Worm (Caenorhabditis elegans) whole organism, late embryonic: ENCODE results near the gene T05A8.2.

Source experiments
- C08G9.2 ChIP-seq: sonication (generic microtip); optimal IDR thresholded peaks from 2 replicates; lab custom pipeline; 2016; ENCODE audit warnings: mild to moderate bottlenecking, missing genetic modification characterization, moderate library complexity, missing compliant biosample characterization
- F13H6.1 ChIP-seq: sonication (generic microtip); optimal IDR thresholded peaks from 2 replicates; lab custom pipeline; 2016; ENCODE audit warnings: missing genetic modification characterization, missing compliant biosample characterization
- T23F11.4 ChIP-seq: fragments of 200-800 bp; sonication (Bioruptor generic); optimal IDR thresholded peaks from 2 replicates; lab custom pipeline; 2018; ENCODE audit warnings: mild to moderate bottlenecking, missing genetic modification characterization, missing compliant biosample characterization
- ceh-9 ChIP-seq: sonication (generic microtip); optimal IDR thresholded peaks from 2 replicates; lab custom pipeline; 2016; ENCODE audit warnings: mild to moderate bottlenecking, missing genetic modification characterization, inconsistent platforms, missing compliant biosample characterization
- fkh-6 ChIP-seq: sonication (generic microtip); optimal IDR thresholded peaks from 2 replicates; lab custom pipeline; 2016; ENCODE audit warnings: missing genetic modification characterization, missing compliant biosample characterization
- nfya-1 ChIP-seq: sonication (generic microtip); optimal IDR thresholded peaks from 2 replicates; lab custom pipeline; 2017; ENCODE audit warnings: missing genetic modification characterization, mild to moderate bottlenecking, missing compliant biosample characterization, antibody characterized with exemption, moderate library complexity
- pag-3 ChIP-seq: sonication (generic microtip); optimal IDR thresholded peaks from 2 replicates; lab custom pipeline; 2016; ENCODE audit warnings: missing compliant biosample characterization, missing genetic modification characterization, borderline replicate concordance
- pat-9 ChIP-seq: fragments of 200-800 bp; sonication (Bioruptor generic); optimal IDR thresholded peaks from 2 replicates; lab custom pipeline; 2018; ENCODE audit warnings: mild to moderate bottlenecking, missing genetic modification characterization, moderate library complexity, missing compliant biosample characterization
- rnt-1 ChIP-seq: sonication (generic microtip); optimal IDR thresholded peaks from 2 replicates; lab custom pipeline; 2016; ENCODE audit warnings: missing genetic modification characterization, missing compliant biosample characterization
- sox-2 ChIP-seq: fragments of 200-800 bp; sonication (Bioruptor generic); IDR thresholded peaks from 2 replicates; pipeline ENCODE4 v1.3.6; 2022; ENCODE audit warnings: missing genetic modification reagents, missing genetic modification characterization, missing compliant biosample characterization

DNA sequence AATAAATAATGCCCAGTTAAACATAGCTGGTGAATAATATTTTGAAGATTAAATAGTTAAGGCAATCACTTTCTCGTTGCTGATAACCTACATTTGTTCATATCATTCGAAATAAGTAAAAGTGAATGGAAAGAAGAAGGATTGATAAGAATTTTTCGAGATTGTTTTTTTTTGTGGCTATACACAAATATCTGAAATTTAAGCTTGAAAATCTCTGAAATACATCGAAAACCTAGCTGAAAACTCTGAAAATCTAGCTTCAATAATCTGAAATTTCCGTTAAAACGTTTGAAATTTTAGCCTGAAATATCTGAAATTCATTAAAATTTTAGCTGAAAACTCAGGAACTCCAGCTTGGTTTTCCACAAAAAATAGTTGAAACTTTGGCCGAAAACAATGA is 28.8 kb upstream of the T05A8.2 start, which contains the start of gene T05A8.6:
- TF ChIP-seq sox-2, result no peak
- no peak for TF ChIP-seq F13H6.1
- no peak for TF ChIP-seq nfya-1
- TF ChIP-seq C08G9.2 (tag; lab: Kevin White, UChicago), result no peak
- no peak for TF ChIP-seq rnt-1 (tag; lab: Kevin White, UChicago)
- no peak for TF ChIP-seq ceh-9
- no peak for TF ChIP-seq fkh-6 (tag; lab: Kevin White, UChicago)
- no peak for TF ChIP-seq T23F11.4 (GFP tag; lab: Kevin White, UChicago)
- TF ChIP-seq pag-3, result no peak
- no peak for TF ChIP-seq pat-9
